Fruit fly (Drosophila melanogaster) whole organism, wandering third instar larva: ENCODE measurements around the gene CG34149.

Experiments used
- Abd-B ChIP-seq: fragments of >200 bp; optimal IDR thresholded peaks from 2 replicates; lab custom pipeline; 2017; ENCODE audit warnings: missing biosample characterization, missing genetic modification characterization
- CG9705 ChIP-seq: fragments of 200-800 bp; sonication (Bioruptor generic); optimal IDR thresholded peaks from 2 replicates; lab custom pipeline; 2018; ENCODE audit warnings: missing biosample characterization, mild to moderate bottlenecking, missing genetic modification characterization
- Hr78 ChIP-seq: fragments of >200 bp; optimal IDR thresholded peaks from 2 replicates; lab custom pipeline; 2017; ENCODE audit warnings: missing biosample characterization, missing genetic modification characterization
- br ChIP-seq: fragments of 200-800 bp; sonication (Bioruptor generic); optimal IDR thresholded peaks from 2 replicates; lab custom pipeline; 2016; ENCODE audit warnings: missing biosample characterization, missing genetic modification characterization
- ey ChIP-seq: fragments of 200-800 bp; sonication (Bioruptor generic); optimal IDR thresholded peaks from 2 replicates; lab custom pipeline; 2016; ENCODE audit warnings: missing biosample characterization, missing genetic modification characterization
- foxo ChIP-seq, 2 experiments: fragments of 200-800 bp; sonication (Bioruptor generic); optimal IDR thresholded peaks; 2 replicates in 1 of 2; 3 replicates in 1 of 2; lab custom pipeline; 2016 to 2017; ENCODE audit warnings: missing biosample characterization in 2 of 2, missing genetic modification characterization in 2 of 2
- fru ChIP-seq: fragments of 200-800 bp; sonication (Bioruptor generic); optimal IDR thresholded peaks from 3 replicates; lab custom pipeline; 2016; ENCODE audit warnings: missing biosample characterization, mild to moderate bottlenecking, missing genetic modification characterization
- sage ChIP-seq: fragments of 200-800 bp; sonication (Bioruptor generic); optimal IDR thresholded peaks from 2 replicates; lab custom pipeline; 2016; ENCODE audit warnings: missing biosample characterization, mild to moderate bottlenecking, missing genetic modification characterization
- usp ChIP-seq: fragments of >200 bp; optimal IDR thresholded peaks from 2 replicates; lab custom pipeline; 2017; ENCODE audit warnings: missing biosample characterization, missing genetic modification characterization

- TF ChIP-seq usp (GFP tag; lab: Kevin White, UChicago) (no peak), ey (GFP tag; lab: Kevin White, UChicago) (no peak), fru (GFP tag; lab: Kevin White, UChicago) (no peak), CG9705 (GFP tag; lab: Kevin White, UChicago) (no peak), br (GFP tag; lab: Kevin White, UChicago) (no peak), Abd-B (no peak), sage (GFP tag; lab: Kevin White, UChicago) (no peak), foxo (GFP tag; optimal IDR thresholded peaks at IDR 0.05; lab: Kevin White, UChicago) (no peak), Hr78 (GFP tag; lab: Kevin White, UChicago) (no peak)
Measured at dm6 chr3R:22394004-22394403, 14.1 kb downstream of the CG34149 start, which contains the start of gene CG13857.
